Worm (Caenorhabditis elegans) whole organism, young adult: Measurements from ENCODE around the gene unc-112.

Experiments
- C17E4.6 ChIP-seq: fragments of 200-800 bp; sonication (Bioruptor generic); IDR thresholded peaks from 2 replicates; pipeline ENCODE4 v1.3.6; 2022; ENCODE audit warnings: missing genetic modification reagents, missing genetic modification characterization, missing compliant biosample characterization
- D2030.7 ChIP-seq: fragments of 200-800 bp; sonication (Bioruptor generic); IDR thresholded peaks from 2 replicates; pipeline ENCODE4 v1.3.6; 2022; ENCODE audit warnings: missing genetic modification reagents, missing genetic modification characterization, missing compliant biosample characterization
- F33H1.4 ChIP-seq: fragments of 200-800 bp; sonication (Bioruptor generic); IDR thresholded peaks from 2 replicates; pipeline ENCODE4 v1.3.6; 2022; ENCODE audit warnings: missing genetic modification reagents, missing genetic modification characterization, missing compliant biosample characterization
- F57C9.4 ChIP-seq: sonication (generic microtip); optimal IDR thresholded peaks from 2 replicates; lab custom pipeline; 2017; ENCODE audit warnings: mild to moderate bottlenecking, missing genetic modification characterization, missing compliant biosample characterization
- K11D2.4 ChIP-seq: fragments of 200-800 bp; sonication (Bioruptor generic); IDR thresholded peaks from 2 replicates; pipeline ENCODE4 v1.3.6; 2022; ENCODE audit warnings: missing genetic modification reagents, missing genetic modification characterization, missing compliant biosample characterization
- Y53G8AR.9 ChIP-seq: fragments of 200-800 bp; sonication (Bioruptor generic); conservative IDR thresholded peaks from 2 replicates; pipeline ENCODE4 v1.3.6; 2022; ENCODE audit warnings: missing genetic modification reagents, missing genetic modification characterization, missing compliant biosample characterization
- Y79H2A.3 ChIP-seq: fragments of 200-800 bp; sonication (Bioruptor generic); conservative IDR thresholded peaks from 2 replicates; pipeline ENCODE4 v1.3.6; 2022; ENCODE audit warnings: missing genetic modification reagents, missing genetic modification characterization, missing compliant biosample characterization
- ama-1 ChIP-seq, 3 experiments: fragments of 150-350 bp in 1 of 3; sonication (generic microtip) in 2 of 3; optimal IDR thresholded peaks; 2 replicates each; lab custom pipeline; 2014 to 2018; ENCODE audit warnings: missing biosample characterization in 2 of 3, missing genetic modification characterization in 2 of 3, missing genetic modification reagents in 2 of 3
- aptf-3 ChIP-seq: fragments of 200-800 bp; sonication (Bioruptor generic); IDR thresholded peaks from 2 replicates; pipeline ENCODE4 v1.3.6; 2022; ENCODE audit warnings: missing genetic modification characterization, missing compliant biosample characterization
- attf-5 ChIP-seq: fragments of 200-800 bp; sonication (Bioruptor generic); optimal IDR thresholded peaks from 2 replicates; lab custom pipeline; 2018; ENCODE audit warnings: mild to moderate bottlenecking, missing genetic modification characterization, missing compliant biosample characterization
- bed-1 ChIP-seq: fragments of 200-800 bp; sonication (Bioruptor generic); IDR thresholded peaks from 2 replicates; pipeline ENCODE4 v1.3.6; 2022; ENCODE audit warnings: missing genetic modification reagents, missing genetic modification characterization, missing compliant biosample characterization
- ceh-58 ChIP-seq: fragments of 200-800 bp; sonication (Bioruptor generic); IDR thresholded peaks from 2 replicates; pipeline ENCODE4 v1.3.6; 2022; ENCODE audit warnings: missing genetic modification characterization, missing compliant biosample characterization
- ceh-79 ChIP-seq: sonication (generic microtip); optimal IDR thresholded peaks from 2 replicates; lab custom pipeline; 2017; ENCODE audit warnings: mild to moderate bottlenecking, missing genetic modification characterization, missing compliant biosample characterization
- chd-7 ChIP-seq: sonication (generic microtip); optimal IDR thresholded peaks from 2 replicates; lab custom pipeline; 2016; ENCODE audit warnings: mild to moderate bottlenecking, missing genetic modification characterization, moderate library complexity, missing compliant biosample characterization
- efl-1 ChIP-seq: fragments of 150-350 bp; optimal IDR thresholded peaks from 2 replicates; lab custom pipeline; 2014; ENCODE audit warnings: missing biosample characterization, missing genetic modification reagents, missing genetic modification characterization
- ekl-4 ChIP-seq: fragments of 200-800 bp; sonication (Bioruptor generic); IDR thresholded peaks from 2 replicates; pipeline ENCODE4 v1.3.6; 2022; ENCODE audit warnings: missing genetic modification reagents, missing genetic modification characterization, missing compliant biosample characterization
- ets-4 ChIP-seq: fragments of 200-800 bp; sonication (Bioruptor generic); optimal IDR thresholded peaks from 2 replicates; lab custom pipeline; 2018; ENCODE audit warnings: mild to moderate bottlenecking, missing genetic modification characterization, missing compliant biosample characterization
- him-1 ChIP-seq: sonication (generic microtip); optimal IDR thresholded peaks from 2 replicates; lab custom pipeline; 2016; ENCODE audit warnings: missing genotype, missing genetic modification reagents, missing genetic modification characterization, missing compliant biosample characterization
- hrde-1 ChIP-seq: sonication (generic microtip); optimal IDR thresholded peaks from 2 replicates; lab custom pipeline; 2016; ENCODE audit warnings: missing genetic modification characterization, mild to moderate bottlenecking, missing compliant biosample characterization, moderate library complexity, missing genotype, missing genetic modification reagents, borderline replicate concordance
- lin-35 ChIP-seq, 3 experiments: fragments of 150-350 bp in 2 of 3; sonication (generic microtip) in 1 of 3; optimal IDR thresholded peaks; 2 replicates each; lab custom pipeline; 2014 to 2018; ENCODE audit warnings: missing biosample characterization in 3 of 3, missing genetic modification characterization in 3 of 3, missing genetic modification reagents in 3 of 3
- lsl-1 ChIP-seq: fragments of 200-800 bp; sonication (Bioruptor generic); optimal IDR thresholded peaks from 2 replicates; lab custom pipeline; 2018; ENCODE audit warnings: mild to moderate bottlenecking, missing genetic modification characterization, moderate library complexity, missing compliant biosample characterization
- madf-3 ChIP-seq: fragments of 200-800 bp; sonication (Bioruptor generic); IDR thresholded peaks from 2 replicates; pipeline ENCODE4 v1.3.6; 2022; ENCODE audit warnings: missing genetic modification reagents, missing genetic modification characterization, missing compliant biosample characterization
- madf-6 ChIP-seq: fragments of 200-800 bp; sonication (Bioruptor generic); IDR thresholded peaks from 2 replicates; pipeline ENCODE4 v1.3.6; 2022; ENCODE audit warnings: missing genetic modification reagents, missing genetic modification characterization, missing compliant biosample characterization
- mel-28 ChIP-seq: sonication (generic microtip); optimal IDR thresholded peaks from 2 replicates; lab custom pipeline; 2016; ENCODE audit warnings: borderline replicate concordance, mild to moderate bottlenecking, missing genetic modification characterization, missing compliant biosample characterization
- mxl-1 ChIP-seq: sonication (generic microtip); optimal IDR thresholded peaks from 2 replicates; lab custom pipeline; 2016; ENCODE audit warnings: missing genetic modification characterization, missing compliant biosample characterization
- nfya-2 ChIP-seq: fragments of 200-800 bp; sonication (Bioruptor generic); IDR thresholded peaks from 2 replicates; pipeline ENCODE4 v1.3.6; 2022; ENCODE audit warnings: missing genetic modification reagents, missing genetic modification characterization, missing compliant biosample characterization
- nhr-120 ChIP-seq: fragments of 200-800 bp; sonication (Bioruptor generic); IDR thresholded peaks from 2 replicates; pipeline ENCODE4 v1.3.6; 2022; ENCODE audit warnings: missing genetic modification characterization, missing compliant biosample characterization
- nhr-27 ChIP-seq: fragments of 200-800 bp; sonication (Bioruptor generic); optimal IDR thresholded peaks from 2 replicates; lab custom pipeline; 2018; ENCODE audit warnings: mild to moderate bottlenecking, missing genetic modification characterization, moderate library complexity, missing compliant biosample characterization
- nhr-80 ChIP-seq: sonication (generic microtip); optimal IDR thresholded peaks from 2 replicates; lab custom pipeline; 2016; ENCODE audit warnings: missing genetic modification characterization, missing compliant biosample characterization
- rcor-1 ChIP-seq: fragments of 200-800 bp; sonication (Bioruptor generic); IDR thresholded peaks from 2 replicates; pipeline ENCODE4 v1.3.6; 2022; ENCODE audit warnings: missing genetic modification reagents, missing genetic modification characterization, missing compliant biosample characterization
- sdz-38 ChIP-seq: sonication (generic microtip); optimal IDR thresholded peaks from 2 replicates; lab custom pipeline; 2016; ENCODE audit warnings: missing genotype, missing genetic modification characterization, missing compliant biosample characterization
- snpc-1.1 ChIP-seq: sonication (generic microtip); optimal IDR thresholded peaks from 2 replicates; lab custom pipeline; 2017; ENCODE audit warnings: missing genetic modification characterization, mild to moderate bottlenecking, missing compliant biosample characterization, antibody characterized with exemption, moderate library complexity, missing genotype, missing genetic modification reagents; ENCODE audit not compliant: insufficient read depth
- snpc-1.3 ChIP-seq: sonication (generic microtip); optimal IDR thresholded peaks from 2 replicates; lab custom pipeline; 2017; ENCODE audit warnings: missing genetic modification characterization, mild to moderate bottlenecking, missing compliant biosample characterization, antibody characterized with exemption, moderate library complexity, missing genotype, missing genetic modification reagents; ENCODE audit not compliant: insufficient read depth
- snpc-4 ChIP-seq, 5 experiments: fragments of 150-350 bp in 1 of 5; sonication (generic microtip) in 4 of 5; optimal IDR thresholded peaks; 2 replicates each; lab custom pipeline; 2014 to 2018; ENCODE audit warnings: missing genetic modification characterization in 5 of 5, missing biosample characterization in 3 of 5, antibody characterized with exemption in 2 of 5, mild to moderate bottlenecking in 2 of 5, missing compliant biosample characterization in 2 of 5, missing genotype in 2 of 5, moderate library complexity in 2 of 5, missing genetic modification reagents in 1 of 5
- somi-1 ChIP-seq: fragments of 200-800 bp; sonication (Bioruptor generic); optimal IDR thresholded peaks from 2 replicates; lab custom pipeline; 2018; ENCODE audit warnings: mild to moderate bottlenecking, missing genetic modification characterization, missing compliant biosample characterization
- tbp1 ChIP-seq: fragments of 200-800 bp; sonication (Bioruptor generic); optimal IDR thresholded peaks from 2 replicates; lab custom pipeline; 2018; ENCODE audit warnings: mild to moderate bottlenecking, missing genetic modification characterization, missing compliant biosample characterization
- tlf-1 ChIP-seq: fragments of 200-800 bp; sonication (Bioruptor generic); optimal IDR thresholded peaks from 2 replicates; lab custom pipeline; 2018; ENCODE audit warnings: mild to moderate bottlenecking, missing genetic modification characterization, missing compliant biosample characterization
- xnd-1 ChIP-seq: sonication (generic microtip); optimal IDR thresholded peaks from 2 replicates; lab custom pipeline; 2016; ENCODE audit warnings: missing genotype, missing genetic modification reagents, missing genetic modification characterization, missing compliant biosample characterization
- zfh-2 ChIP-seq: fragments of 200-800 bp; sonication (Bioruptor generic); conservative IDR thresholded peaks from 2 replicates; pipeline ENCODE4 v1.3.6; 2022; ENCODE audit warnings: missing genetic modification reagents, missing genetic modification characterization, missing compliant biosample characterization
- ztf-26 ChIP-seq: sonication (generic microtip); optimal IDR thresholded peaks from 2 replicates; lab custom pipeline; 2017; ENCODE audit warnings: missing genetic modification characterization, missing compliant biosample characterization

The unc-112 gene

ce11 chrV:14698005-14698404 lies 1.6 kb upstream of the unc-112 start:
- TF ChIP-seq sdz-38 (tag; lab: Kevin White, UChicago) (no peak), snpc-1.3 (tag; lab: Kevin White, UChicago) (no peak), somi-1 (GFP tag; lab: Kevin White, UChicago) (no peak), F57C9.4 (no peak), ztf-26 (tag; lab: Kevin White, UChicago) (no peak), madf-3 (GFP tag; lab: Robert Waterston, UW) (no peak), C17E4.6 (GFP tag; lab: Robert Waterston, UW) (no peak), lsl-1 (GFP tag; lab: Kevin White, UChicago) (peak; percentile 91), hrde-1 (tag; lab: Kevin White, UChicago) (no peak), K11D2.4 (GFP tag; lab: Robert Waterston, UW) (no peak), mxl-1 (no peak), attf-5 (GFP tag; lab: Kevin White, UChicago) (no peak), nhr-27 (tag; lab: Kevin White, UChicago) (no peak), rcor-1 (GFP tag; lab: Robert Waterston, UW) (no peak), xnd-1 (no peak), ekl-4 (GFP tag; lab: Robert Waterston, UW) (no peak), ets-4 (GFP tag; lab: Kevin White, UChicago) (no peak), Y79H2A.3 (no peak), ceh-79 (tag; lab: Kevin White, UChicago) (no peak), tlf-1 (GFP tag; lab: Kevin White, UChicago) (no peak), mel-28 (tag; lab: Kevin White, UChicago) (no peak), bed-1 (no peak), aptf-3 (no peak), him-1 (no peak), Y53G8AR.9 (GFP tag; lab: Robert Waterston, UW) (no peak), nhr-120 (GFP tag; lab: Robert Waterston, UW) (no peak), snpc-4 (GFP tag; optimal IDR thresholded peaks at IDR 0.05; lab: Kevin White, UChicago) (no peak), snpc-4 (tag; optimal IDR thresholded peaks at IDR 0.05; lab: Kevin White, UChicago) (no peak), ama-1 (optimal IDR thresholded peaks at IDR 0.05; lab: Kevin White, UChicago) (no peak), ama-1 (GFP tag; optimal IDR thresholded peaks at IDR 0.05; lab: Kevin White, UChicago) (no peak), efl-1 (GFP tag; lab: Kevin White, UChicago) (peak; percentile 9), chd-7 (no peak), snpc-1.1 (tag; lab: Kevin White, UChicago) (peak; percentile 19), nhr-80 (tag; lab: Kevin White, UChicago) (no peak), lin-35 (GFP tag; optimal IDR thresholded peaks at IDR 0.05; lab: Kevin White, UChicago) (no peak), zfh-2 (no peak), D2030.7 (GFP tag; lab: Robert Waterston, UW) (no peak; the same call in 1 of the 2 replicates), tbp1 (no peak), ceh-58 (no peak), nfya-2 (GFP tag; lab: Robert Waterston, UW) (no peak), F33H1.4 (GFP tag; lab: Robert Waterston, UW) (peak; percentile 40; the same call in 1 of the 2 replicates), madf-6 (GFP tag; lab: Robert Waterston, UW) (peak; percentile 48; the same call in 1 of the 2 replicates)
- TF ChIP-seq, all 124 proteins: peak for 5
